Fruit fly (Drosophila melanogaster): ENCODE measurements around the gene PK2-R2.
A peak's percentile ranks its signal among the peaks of the same experiment; 100 is the strongest.

PK2-R2 gene

dm6 chr3R:13305318-13305899 lies 28.6 kb downstream of the PK2-R2 start (continued):
- TF ChIP-seq CG11762 (GFP tag; optimal IDR thresholded peaks at IDR 0.05; ENCODE audit: insufficient read depth) (peak; percentile 82), Lpt (GFP tag; optimal IDR thresholded peaks at IDR 0.05) (peak; percentile 79), CG10669 (GFP tag; optimal IDR thresholded peaks at IDR 0.05) (peak; percentile 68), eg (GFP tag; IDR thresholded peaks at IDR 0.05) (peak; percentile 62), Hr39 (GFP tag; optimal IDR thresholded peaks at IDR 0.05) (peak; percentile 54), spab (GFP tag; optimal IDR thresholded peaks at IDR 0.05) (peak; percentile 86), CG6163 (GFP tag; IDR thresholded peaks at IDR 0.05) (peak; percentile 79), Eip93F (GFP tag; optimal IDR thresholded peaks at IDR 0.05) (no peak), CG16779 (tag; optimal IDR thresholded peaks at IDR 0.05) (peak; percentile 79), CG3032 (tag; optimal IDR thresholded peaks at IDR 0.05) (peak; percentile 82), CG6792 (GFP tag; optimal IDR thresholded peaks at IDR 0.05) (peak; percentile 78), CG11294 (GFP tag; IDR thresholded peaks at IDR 0.05) (peak; percentile 26; the same call in 1 of the 2 replicates), CG8119 (GFP tag; IDR thresholded peaks at IDR 0.05) (peak; percentile 84)

- TF ChIP-seq Hr39 (GFP tag; optimal IDR thresholded peaks at IDR 0.05) (no peak), CG6276 (GFP tag; optimal IDR thresholded peaks at IDR 0.05) (peak; percentile 3), CG1621 (tag; optimal IDR thresholded peaks at IDR 0.05) (peak; percentile 74), svp (GFP tag) (peak; percentile 26), CG6792 (GFP tag; optimal IDR thresholded peaks at IDR 0.05) (no peak), Eip75B (GFP tag; optimal IDR thresholded peaks at IDR 0.05) (no peak), Sox15 (GFP tag; optimal IDR thresholded peaks at IDR 0.05) (no peak), CG3919 (GFP tag; optimal IDR thresholded peaks at IDR 0.05) (peak; percentile 53), CG8632 (GFP tag; optimal IDR thresholded peaks at IDR 0.05) (no peak), net (GFP tag; optimal IDR thresholded peaks at IDR 0.05) (peak; percentile 4), Sox102F (GFP tag; optimal IDR thresholded peaks at IDR 0.05) (no peak), ss (GFP tag; optimal IDR thresholded peaks at IDR 0.05) (no peak), CG6163 (GFP tag; IDR thresholded peaks at IDR 0.05) (peak; percentile 53), Hr38 (GFP tag; optimal IDR thresholded peaks at IDR 0.05) (no peak), OdsH (GFP tag; optimal IDR thresholded peaks at IDR 0.05) (no peak), CG15336 (GFP tag; IDR thresholded peaks at IDR 0.05) (peak; percentile 42; the same call in 1 of the 2 replicates), Sox14 (GFP tag; optimal IDR thresholded peaks at IDR 0.05) (no peak), CG6808 (GFP tag; optimal IDR thresholded peaks at IDR 0.05) (no peak)
Observed at dm6 chr3R:13304512-13305069, 29.4 kb downstream of the PK2-R2 start.

dm6 chr3R:13303126-13303525 lies 30.8 kb downstream of the PK2-R2 start, which contains the start of gene CG43208:
CG43208 (plus strand) TSS chr3R:13303426.
- no peak for TF ChIP-seq CG7368 (GFP tag; optimal IDR thresholded peaks at IDR 0.05)

dm6 chr3R:13302348-13302747 lies 31.6 kb downstream of the PK2-R2 start, which contains the start of gene CG32473:
CG32473 (plus strand) TSS chr3R:13302648.
- TF ChIP-seq CG34406 (GFP tag; optimal IDR thresholded peaks at IDR 0.05) (no peak), dac (GFP tag; optimal IDR thresholded peaks at IDR 0.05) (no peak), vri (GFP tag; optimal IDR thresholded peaks at IDR 0.05) (peak; percentile 37), fd59A (GFP tag; optimal IDR thresholded peaks at IDR 0.05) (no peak), Eip93F (GFP tag; optimal IDR thresholded peaks at IDR 0.05) (no peak), Eip78C (GFP tag) (no peak), Ets21C (GFP tag; optimal IDR thresholded peaks at IDR 0.05) (no peak), ss (GFP tag; optimal IDR thresholded peaks at IDR 0.05) (no peak), CG16779 (tag; optimal IDR thresholded peaks at IDR 0.05) (no peak)
